Fruit fly (Drosophila melanogaster) whole organism, prepupa: ENCODE measurements around the gene Syx4.

ENCODE experiments used
- Blimp-1 ChIP-seq: fragments of 200-800 bp; sonication (Bioruptor generic); optimal IDR thresholded peaks from 3 replicates; lab custom pipeline; 2017; ENCODE audit warnings: missing biosample characterization, missing genetic modification characterization, mild to moderate bottlenecking, moderate library complexity, missing genetic modification reagents
- CG10631 ChIP-seq: fragments of 200-800 bp; sonication (Bioruptor generic); optimal IDR thresholded peaks from 2 replicates; lab custom pipeline; 2016; ENCODE audit warnings: missing biosample characterization, missing genetic modification characterization
- CG10669 ChIP-seq: fragments of 200-800 bp; sonication (Bioruptor generic); optimal IDR thresholded peaks from 3 replicates; lab custom pipeline; 2018; ENCODE audit warnings: missing biosample characterization, mild to moderate bottlenecking, missing genetic modification characterization, moderate library complexity
- CG11762 ChIP-seq: fragments of 200-800 bp; sonication (Bioruptor generic); optimal IDR thresholded peaks from 3 replicates; lab custom pipeline; 2016; ENCODE audit warnings: missing biosample characterization, missing genetic modification characterization; ENCODE audit not compliant: insufficient read depth
- CG11902 ChIP-seq: fragments of 200-800 bp; sonication (Bioruptor generic); optimal IDR thresholded peaks from 3 replicates; lab custom pipeline; 2016; ENCODE audit warnings: missing biosample characterization, missing genetic modification characterization
- CG15336 ChIP-seq: fragments of 200-800 bp; sonication (Bioruptor generic); IDR thresholded peaks from 2 replicates; pipeline ENCODE4 v1.3.6; 2022; ENCODE audit warnings: missing biosample characterization, missing genetic modification characterization
- CG1621 ChIP-seq: fragments of 200-800 bp; sonication (Bioruptor generic); optimal IDR thresholded peaks from 3 replicates; lab custom pipeline; 2018; ENCODE audit warnings: missing biosample characterization, mild to moderate bottlenecking, missing genetic modification characterization
- CG16779 ChIP-seq: fragments of 200-800 bp; sonication (Bioruptor generic); optimal IDR thresholded peaks from 3 replicates; lab custom pipeline; 2017; ENCODE audit warnings: missing biosample characterization, mild to moderate bottlenecking, missing genetic modification characterization
- CG31627 ChIP-seq: fragments of 200-800 bp; sonication (Bioruptor generic); optimal IDR thresholded peaks from 3 replicates; lab custom pipeline; 2016; ENCODE audit warnings: missing biosample characterization, missing genetic modification characterization
- CG34406 ChIP-seq: fragments of 200-800 bp; sonication (Bioruptor generic); optimal IDR thresholded peaks from 3 replicates; lab custom pipeline; 2016; ENCODE audit warnings: missing biosample characterization, missing genetic modification characterization
- CG4318 ChIP-seq: fragments of 200-800 bp; sonication (Bioruptor generic); optimal IDR thresholded peaks from 3 replicates; lab custom pipeline; 2017; ENCODE audit warnings: missing biosample characterization, mild to moderate bottlenecking, missing genetic modification characterization
- CG6163 ChIP-seq: fragments of 200-800 bp; sonication (Bioruptor generic); IDR thresholded peaks from 3 replicates; pipeline ENCODE4 v1.3.6; 2022; ENCODE audit warnings: missing biosample characterization, missing genetic modification characterization
- CG6276 ChIP-seq: fragments of 200-800 bp; sonication (Bioruptor generic); optimal IDR thresholded peaks from 2 replicates; lab custom pipeline; 2017; ENCODE audit warnings: missing biosample characterization, mild to moderate bottlenecking, missing genetic modification characterization
- CG6792 ChIP-seq: fragments of 200-800 bp; sonication (Bioruptor generic); optimal IDR thresholded peaks from 3 replicates; lab custom pipeline; 2016; ENCODE audit warnings: missing biosample characterization, missing genetic modification characterization
- CG6808 ChIP-seq: fragments of 200-800 bp; sonication (Bioruptor generic); optimal IDR thresholded peaks from 3 replicates; lab custom pipeline; 2017; ENCODE audit warnings: missing biosample characterization, missing genetic modification characterization, mild to moderate bottlenecking, moderate library complexity, missing genetic modification reagents
- CG6854 ChIP-seq: fragments of 200-800 bp; sonication (Bioruptor generic); optimal IDR thresholded peaks from 2 replicates; lab custom pipeline; 2017; ENCODE audit warnings: missing biosample characterization, mild to moderate bottlenecking, missing genetic modification characterization
- CG7368 ChIP-seq: fragments of 200-800 bp; sonication (Bioruptor generic); optimal IDR thresholded peaks from 3 replicates; lab custom pipeline; 2016; ENCODE audit warnings: missing biosample characterization, missing genetic modification characterization
- CG8119 ChIP-seq: fragments of 200-800 bp; sonication (Bioruptor generic); IDR thresholded peaks from 3 replicates; pipeline ENCODE4 v1.3.6; 2022; ENCODE audit warnings: missing biosample characterization, missing genetic modification characterization
- CG8632 ChIP-seq: fragments of 200-800 bp; sonication (Bioruptor generic); optimal IDR thresholded peaks from 3 replicates; lab custom pipeline; 2016; ENCODE audit warnings: missing biosample characterization, missing genetic modification characterization
- Eip75B ChIP-seq: fragments of 200-800 bp; sonication (Bioruptor generic); optimal IDR thresholded peaks from 3 replicates; lab custom pipeline; 2016; ENCODE audit warnings: missing biosample characterization, missing genetic modification characterization
- Eip78C ChIP-seq: fragments of 200-800 bp; sonication (Bioruptor generic); peaks from one replicate; lab custom pipeline; 2016; ENCODE audit warnings: missing biosample characterization, missing genetic modification characterization
- Eip93F ChIP-seq: fragments of 200-800 bp; sonication (Bioruptor generic); optimal IDR thresholded peaks from 2 replicates; lab custom pipeline; 2016; ENCODE audit warnings: missing biosample characterization, mild to moderate bottlenecking, missing genetic modification characterization
- Ets21C ChIP-seq: fragments of 200-800 bp; sonication (Bioruptor generic); optimal IDR thresholded peaks from 3 replicates; lab custom pipeline; 2016; ENCODE audit warnings: missing biosample characterization, missing genetic modification characterization
- Gug ChIP-seq: fragments of 200-800 bp; sonication (Bioruptor generic); IDR thresholded peaks from 2 replicates; pipeline ENCODE4 v1.3.6; 2022; ENCODE audit warnings: missing biosample characterization, missing genetic modification characterization
- Hr38 ChIP-seq: sonication (Bioruptor generic); optimal IDR thresholded peaks from 2 replicates; lab custom pipeline; 2016; ENCODE audit warnings: missing biosample characterization, missing genetic modification characterization
- Hr39 ChIP-seq: fragments of 200-800 bp; sonication (Bioruptor generic); optimal IDR thresholded peaks from 2 replicates; lab custom pipeline; 2016; ENCODE audit warnings: missing biosample characterization, missing genetic modification characterization
- Hr4 ChIP-seq: fragments of 200-800 bp; sonication (Bioruptor generic); optimal IDR thresholded peaks from 3 replicates; lab custom pipeline; 2016; ENCODE audit warnings: missing biosample characterization, missing genetic modification characterization
- Lpt ChIP-seq: fragments of 200-800 bp; sonication (Bioruptor generic); optimal IDR thresholded peaks from 3 replicates; lab custom pipeline; 2016; ENCODE audit warnings: missing biosample characterization, missing genetic modification characterization
- Met ChIP-seq: fragments of 200-800 bp; sonication (Bioruptor generic); optimal IDR thresholded peaks from 3 replicates; lab custom pipeline; 2016; ENCODE audit warnings: missing biosample characterization, missing genetic modification characterization
- OdsH ChIP-seq: fragments of 200-800 bp; sonication (Bioruptor generic); optimal IDR thresholded peaks from 3 replicates; lab custom pipeline; 2016; ENCODE audit warnings: missing biosample characterization, missing genetic modification characterization
- Smox ChIP-seq: fragments of 200-800 bp; sonication (Bioruptor generic); optimal IDR thresholded peaks from 3 replicates; lab custom pipeline; 2016; ENCODE audit warnings: missing biosample characterization, missing genetic modification characterization
- Sox102F ChIP-seq: fragments of 200-800 bp; sonication (Bioruptor generic); optimal IDR thresholded peaks from 2 replicates; lab custom pipeline; 2016; ENCODE audit warnings: missing biosample characterization, mild to moderate bottlenecking, missing genetic modification characterization
- Sox15 ChIP-seq: fragments of 200-800 bp; sonication (Bioruptor generic); optimal IDR thresholded peaks from 3 replicates; lab custom pipeline; 2016; ENCODE audit warnings: missing biosample characterization, missing genetic modification characterization
- achi ChIP-seq: fragments of 200-800 bp; sonication (Bioruptor generic); optimal IDR thresholded peaks from 3 replicates; lab custom pipeline; 2016; ENCODE audit warnings: missing biosample characterization, missing genetic modification characterization
- acj6 ChIP-seq: fragments of 200-800 bp; sonication (Bioruptor generic); optimal IDR thresholded peaks from 3 replicates; lab custom pipeline; 2016; ENCODE audit warnings: missing biosample characterization, missing genetic modification characterization
- cyc ChIP-seq: fragments of 200-800 bp; sonication (Bioruptor generic); optimal IDR thresholded peaks from 3 replicates; lab custom pipeline; 2016; ENCODE audit warnings: missing biosample characterization, missing genetic modification characterization
- dac ChIP-seq: fragments of 200-800 bp; sonication (Bioruptor generic); optimal IDR thresholded peaks from 2 replicates; lab custom pipeline; 2017; ENCODE audit warnings: missing biosample characterization, mild to moderate bottlenecking, missing genetic modification characterization
- dsx ChIP-seq: fragments of 200-800 bp; optimal IDR thresholded peaks from 3 replicates; lab custom pipeline; 2019; ENCODE audit warnings: missing biosample characterization, mild to moderate bottlenecking, missing genetic modification characterization, moderate library complexity; ENCODE audit not compliant: poor library complexity, severe bottlenecking
- eg ChIP-seq: fragments of 200-800 bp; sonication (Bioruptor generic); IDR thresholded peaks from 3 replicates; pipeline ENCODE4 v1.3.6; 2022; ENCODE audit warnings: missing biosample characterization, missing genetic modification characterization
- esn ChIP-seq: fragments of 200-800 bp; sonication (Bioruptor generic); optimal IDR thresholded peaks from 2 replicates; lab custom pipeline; 2016; ENCODE audit warnings: missing biosample characterization, mild to moderate bottlenecking, missing genetic modification characterization, moderate library complexity
- fd59A ChIP-seq: fragments of 200-800 bp; sonication (Bioruptor generic); optimal IDR thresholded peaks from 2 replicates; lab custom pipeline; 2017; ENCODE audit warnings: missing biosample characterization, mild to moderate bottlenecking, missing genetic modification characterization, missing genetic modification reagents
- fd85E ChIP-seq: fragments of 200-800 bp; sonication (Bioruptor generic); optimal IDR thresholded peaks from 3 replicates; lab custom pipeline; 2016; ENCODE audit warnings: missing biosample characterization, missing genetic modification characterization
- fkh ChIP-seq: fragments of 200-800 bp; sonication (Bioruptor generic); optimal IDR thresholded peaks from 3 replicates; lab custom pipeline; 2017; ENCODE audit warnings: missing biosample characterization, mild to moderate bottlenecking, missing genetic modification characterization, moderate library complexity
- lz ChIP-seq: fragments of 200-800 bp; sonication (Bioruptor generic); optimal IDR thresholded peaks from 3 replicates; lab custom pipeline; 2016; ENCODE audit warnings: missing biosample characterization, missing genetic modification characterization
- net ChIP-seq: fragments of 200-800 bp; sonication (Bioruptor generic); optimal IDR thresholded peaks from 3 replicates; lab custom pipeline; 2016; ENCODE audit warnings: missing biosample characterization, missing genetic modification characterization
- pdm3 ChIP-seq: fragments of 200-800 bp; sonication (Bioruptor generic); optimal IDR thresholded peaks from 3 replicates; lab custom pipeline; 2016; ENCODE audit warnings: missing biosample characterization, missing genetic modification characterization
- salr ChIP-seq, 2 experiments: fragments of 200-800 bp; sonication (Bioruptor generic); optimal IDR thresholded peaks; 3 replicates each; lab custom pipeline; 2016 to 2018; ENCODE audit warnings: missing biosample characterization in 2 of 2, missing genetic modification characterization in 2 of 2, mild to moderate bottlenecking in 1 of 2
- spab ChIP-seq: fragments of 200-800 bp; sonication (Bioruptor generic); optimal IDR thresholded peaks from 2 replicates; lab custom pipeline; 2017; ENCODE audit warnings: missing biosample characterization, mild to moderate bottlenecking, missing genetic modification characterization, missing genetic modification reagents
- ss ChIP-seq, 2 experiments: fragments of 200-800 bp; sonication (Bioruptor generic); optimal IDR thresholded peaks; 2 replicates in 1 of 2; 3 replicates in 1 of 2; lab custom pipeline; 2017 to 2018; ENCODE audit warnings: mild to moderate bottlenecking in 2 of 2, missing biosample characterization in 2 of 2, missing genetic modification characterization in 2 of 2, moderate library complexity in 1 of 2
- svp ChIP-seq: fragments of 200-800 bp; sonication (Bioruptor generic); peaks from one replicate; lab custom pipeline; 2016; ENCODE audit warnings: missing biosample characterization, missing genetic modification characterization
- topi ChIP-seq: fragments of 200-800 bp; sonication (Bioruptor generic); optimal IDR thresholded peaks from 3 replicates; lab custom pipeline; 2016; ENCODE audit warnings: missing biosample characterization, missing genetic modification characterization
- vri ChIP-seq: fragments of 200-800 bp; sonication (Bioruptor generic); optimal IDR thresholded peaks from 3 replicates; lab custom pipeline; 2016; ENCODE audit warnings: missing biosample characterization, mild to moderate bottlenecking, missing genetic modification characterization

The Syx4 gene

dm6 chrX:2744042-2744441, at the start of gene Syx4:
Syx4 (minus strand) TSS chrX:2744076.
- peak; percentile 89 for TF ChIP-seq Hr39 (GFP tag; lab: Kevin White, UChicago)
- peak; percentile 78 for TF ChIP-seq CG6854 (GFP tag; lab: Kevin White, UChicago)
- TF ChIP-seq CG6163 (GFP tag; lab: Robert Waterston, UW) = peak; percentile 95
- peak; percentile 83 for TF ChIP-seq CG4318 (GFP tag; lab: Kevin White, UChicago)
- peak; percentile 92 for TF ChIP-seq OdsH (GFP tag; lab: Kevin White, UChicago)
- TF ChIP-seq fd59A = peak; percentile 74
- peak; percentile 70 for TF ChIP-seq fd85E (GFP tag; lab: Kevin White, UChicago)
- peak; percentile 77 to 84 for TF ChIP-seq salr (GFP tag; optimal IDR thresholded peaks at IDR 0.05; lab: Kevin White, UChicago)
- TF ChIP-seq CG11902 (GFP tag; lab: Kevin White, UChicago) = peak; percentile 81
- peak; percentile 91 for TF ChIP-seq Met (GFP tag; lab: Kevin White, UChicago)
- peak; percentile 88 for TF ChIP-seq CG11762
- TF ChIP-seq net (GFP tag; lab: Kevin White, UChicago) = peak; percentile 92
- TF ChIP-seq lz = peak; percentile 89
- TF ChIP-seq pdm3 (GFP tag; lab: Kevin White, UChicago) = peak; percentile 94
- TF ChIP-seq CG10631 (GFP tag; lab: Kevin White, UChicago) = peak; percentile 87
- peak; percentile 81 for TF ChIP-seq dac
- peak; percentile 81 for TF ChIP-seq CG16779 (tag; lab: Kevin White, UChicago)
- peak; percentile 91 for TF ChIP-seq CG7368 (GFP tag; lab: Kevin White, UChicago)
- peak; percentile 93 for TF ChIP-seq CG8119 (GFP tag; lab: Robert Waterston, UW)
- peak; percentile 52 for TF ChIP-seq fkh (GFP tag; lab: Kevin White, UChicago)
- peak; percentile 87 for TF ChIP-seq Sox15 (GFP tag; lab: Kevin White, UChicago)
- peak; percentile 86 for TF ChIP-seq CG8632
- TF ChIP-seq CG6792 (GFP tag; lab: Kevin White, UChicago) = peak; percentile 92
- peak; percentile 91 for TF ChIP-seq CG34406 (GFP tag; lab: Kevin White, UChicago)
- TF ChIP-seq spab (GFP tag; lab: Kevin White, UChicago) = peak; percentile 81
- peak; percentile 74 for TF ChIP-seq CG6808 (GFP tag; lab: Kevin White, UChicago)
- peak; percentile 98 for TF ChIP-seq eg
- TF ChIP-seq Smox (GFP tag; lab: Kevin White, UChicago) = peak; percentile 87
- TF ChIP-seq svp (GFP tag; lab: Kevin White, UChicago) = peak; percentile 92
- peak; percentile 96 for TF ChIP-seq CG15336 (GFP tag; lab: Robert Waterston, UW)
- peak; percentile 90 for TF ChIP-seq CG10669 (GFP tag; lab: Kevin White, UChicago)
- TF ChIP-seq esn = peak; percentile 91
- peak; percentile 91 for TF ChIP-seq achi (GFP tag; lab: Kevin White, UChicago)
- TF ChIP-seq Lpt (GFP tag; lab: Kevin White, UChicago) = peak; percentile 85
- TF ChIP-seq acj6 (GFP tag; lab: Kevin White, UChicago) = peak; percentile 91
- peak; percentile 80 for TF ChIP-seq dsx (GFP tag; lab: Kevin White, UChicago)
- peak; percentile 89 for TF ChIP-seq CG1621 (tag; lab: Kevin White, UChicago)
- TF ChIP-seq topi (GFP tag; lab: Kevin White, UChicago) = peak; percentile 92
- peak; percentile 92 for TF ChIP-seq Hr4
- TF ChIP-seq Eip93F (GFP tag; lab: Kevin White, UChicago) = peak; percentile 58
- TF ChIP-seq CG31627 (GFP tag; lab: Kevin White, UChicago) = peak; percentile 87
- TF ChIP-seq Gug (GFP tag; lab: Robert Waterston, UW) = peak; percentile 93
- peak; percentile 93 for TF ChIP-seq CG6276 (GFP tag; lab: Kevin White, UChicago)
- TF ChIP-seq cyc (GFP tag; lab: Kevin White, UChicago) = peak; percentile 88
- peak; percentile 67 to 83 for TF ChIP-seq ss (GFP tag; optimal IDR thresholded peaks at IDR 0.05; lab: Kevin White, UChicago)
- peak; percentile 80 for TF ChIP-seq vri
- TF ChIP-seq Eip75B (GFP tag; lab: Kevin White, UChicago) = peak; percentile 85
- peak; percentile 88 for TF ChIP-seq Sox102F
- TF ChIP-seq Blimp-1 (GFP tag; lab: Kevin White, UChicago) = peak; percentile 65
- TF ChIP-seq Ets21C = peak; percentile 81
- peak; percentile 97 for TF ChIP-seq Eip78C
- TF ChIP-seq Hr38 (GFP tag; lab: Kevin White, UChicago) = no peak
